Fruit fly (Drosophila melanogaster) whole organism, pupa: Measurements from ENCODE around the gene CG9270.

Source experiments
- CG10348 ChIP-seq: fragments of 200-800 bp; sonication (Bioruptor generic); IDR thresholded peaks from 2 replicates; pipeline ENCODE4 v1.3.6; 2022; ENCODE audit warnings: missing biosample characterization, missing genetic modification characterization
- CG12605 ChIP-seq: fragments of 200-800 bp; sonication (Bioruptor generic); IDR thresholded peaks from 2 replicates; pipeline ENCODE4 v1.3.6; 2022; ENCODE audit warnings: missing biosample characterization, missing genetic modification characterization
- CG13204 ChIP-seq: fragments of 200-800 bp; sonication (Bioruptor generic); optimal IDR thresholded peaks from 2 replicates; lab custom pipeline; 2018; ENCODE audit warnings: missing biosample characterization, mild to moderate bottlenecking, missing genetic modification characterization, moderate library complexity
- CG14655 ChIP-seq: fragments of 200-800 bp; sonication (Bioruptor generic); optimal IDR thresholded peaks from 3 replicates; lab custom pipeline; 2017; ENCODE audit warnings: mild to moderate bottlenecking, missing biosample characterization, missing genetic modification reagents, missing genetic modification characterization
- CG15710 ChIP-seq: fragments of 200-800 bp; sonication (Bioruptor generic); optimal IDR thresholded peaks from 2 replicates; lab custom pipeline; 2018; ENCODE audit warnings: missing biosample characterization, mild to moderate bottlenecking, missing genetic modification characterization, moderate library complexity
- CG17806 ChIP-seq: fragments of 200-800 bp; sonication (Bioruptor generic); optimal IDR thresholded peaks from 2 replicates; lab custom pipeline; 2018; ENCODE audit warnings: missing biosample characterization, mild to moderate bottlenecking, missing genetic modification characterization, moderate library complexity
- CG32121 ChIP-seq: fragments of 200-800 bp; sonication (Bioruptor generic); IDR thresholded peaks from 2 replicates; pipeline ENCODE4 v1.3.6; 2022; ENCODE audit warnings: missing biosample characterization, missing genetic modification characterization
- CG34367 ChIP-seq: fragments of 200-800 bp; sonication (Bioruptor generic); optimal IDR thresholded peaks from 2 replicates; lab custom pipeline; 2018; ENCODE audit warnings: missing biosample characterization, mild to moderate bottlenecking, missing genetic modification characterization
- CG4496 ChIP-seq: fragments of 200-800 bp; sonication (Bioruptor generic); IDR thresholded peaks from 3 replicates; pipeline ENCODE4 v1.3.6; 2022; ENCODE audit warnings: missing biosample characterization, missing genetic modification characterization
- CG8159 ChIP-seq: fragments of 200-800 bp; sonication (Bioruptor generic); optimal IDR thresholded peaks from 3 replicates; lab custom pipeline; 2018; ENCODE audit warnings: missing biosample characterization, mild to moderate bottlenecking, missing genetic modification characterization, moderate library complexity
- CG8301 ChIP-seq: fragments of 200-800 bp; sonication (Bioruptor generic); optimal IDR thresholded peaks from 2 replicates; lab custom pipeline; 2018; ENCODE audit warnings: missing biosample characterization, mild to moderate bottlenecking, missing genetic modification characterization
- CG9948 ChIP-seq: fragments of 200-800 bp; sonication (Bioruptor generic); optimal IDR thresholded peaks from 2 replicates; lab custom pipeline; 2018; ENCODE audit warnings: missing biosample characterization, mild to moderate bottlenecking, missing genetic modification characterization, moderate library complexity
- D1 ChIP-seq: fragments of 200-800 bp; sonication (Bioruptor generic); optimal IDR thresholded peaks from 2 replicates; lab custom pipeline; 2018; ENCODE audit warnings: missing biosample characterization, mild to moderate bottlenecking, missing genetic modification characterization, moderate library complexity
- EcR ChIP-seq: fragments of 200-800 bp; sonication (Bioruptor generic); optimal IDR thresholded peaks from 3 replicates; lab custom pipeline; 2019; ENCODE audit warnings: missing biosample characterization, missing genetic modification characterization, mild to moderate bottlenecking, moderate library complexity, missing genetic modification reagents
- Ets98B ChIP-seq: fragments of 200-800 bp; sonication (Bioruptor generic); IDR thresholded peaks from 2 replicates; pipeline ENCODE4 v1.3.6; 2022; ENCODE audit warnings: missing biosample characterization, missing genetic modification characterization
- Pif1A ChIP-seq: fragments of 200-800 bp; sonication (Bioruptor generic); optimal IDR thresholded peaks from 3 replicates; lab custom pipeline; 2016; ENCODE audit warnings: missing biosample characterization, missing genetic modification characterization
- Pif1B ChIP-seq: fragments of 200-800 bp; sonication (Bioruptor generic); optimal IDR thresholded peaks from 3 replicates; lab custom pipeline; 2016; ENCODE audit warnings: missing biosample characterization, missing genetic modification characterization
- Snoo ChIP-seq: fragments of 200-800 bp; sonication (Bioruptor generic); optimal IDR thresholded peaks from 3 replicates; lab custom pipeline; 2017; ENCODE audit warnings: missing biosample characterization, mild to moderate bottlenecking, missing genetic modification characterization, inconsistent platforms
- fd96Ca ChIP-seq: fragments of 200-800 bp; sonication (Bioruptor generic); IDR thresholded peaks from 3 replicates; pipeline ENCODE4 v1.3.6; 2022; ENCODE audit warnings: missing biosample characterization, missing genetic modification characterization
- gl ChIP-seq: fragments of 200-800 bp; sonication (Bioruptor generic); optimal IDR thresholded peaks from 2 replicates; lab custom pipeline; 2018; ENCODE audit warnings: missing biosample characterization, mild to moderate bottlenecking, missing genetic modification characterization
- rn ChIP-seq: fragments of 200-800 bp; sonication (Bioruptor generic); IDR thresholded peaks from 2 replicates; pipeline ENCODE4 v1.3.6; 2022; ENCODE audit warnings: missing biosample characterization, missing genetic modification characterization

The CG9270 gene

DNA sequence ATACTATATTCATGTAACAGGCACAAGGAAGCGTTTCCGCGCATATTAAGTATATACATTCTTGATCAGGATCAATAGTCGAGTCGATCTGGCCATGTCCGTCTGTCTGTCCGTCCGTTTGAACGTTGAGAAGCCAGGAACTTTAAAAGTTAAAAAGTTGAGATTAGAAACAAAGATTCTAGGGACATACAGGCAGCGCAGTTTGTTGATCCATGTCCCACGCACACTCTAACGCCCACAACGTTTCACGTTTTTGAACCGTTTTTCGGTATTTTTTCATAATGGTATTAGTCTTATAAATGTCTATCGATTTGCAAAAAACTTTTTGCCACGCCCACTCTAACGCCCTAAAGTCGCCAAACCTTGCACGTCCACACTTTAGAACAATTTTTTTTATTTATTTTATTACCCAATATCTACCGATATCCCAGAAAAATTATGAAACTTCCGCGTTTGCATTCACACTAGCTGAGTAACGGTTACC is 10.8 kb downstream of the CG9270 start:
- no peak for TF ChIP-seq CG14655 (GFP tag; lab: Kevin White, UChicago)
- TF ChIP-seq CG9948 (tag; lab: Kevin White, UChicago) = no peak
- no peak for TF ChIP-seq CG34367 (tag; lab: Kevin White, UChicago)
- no peak for TF ChIP-seq CG10348 (GFP tag; lab: Robert Waterston, UW)
- TF ChIP-seq fd96Ca = no peak
- TF ChIP-seq gl (tag; lab: Kevin White, UChicago) = no peak
- no peak for TF ChIP-seq CG8159 (tag; lab: Kevin White, UChicago)
- TF ChIP-seq CG12605 (GFP tag; lab: Robert Waterston, UW) = no peak
- TF ChIP-seq CG17806 = no peak
- no peak for TF ChIP-seq CG15710 (tag; lab: Kevin White, UChicago)
- TF ChIP-seq CG13204 (GFP tag; lab: Kevin White, UChicago) = no peak

DNA sequence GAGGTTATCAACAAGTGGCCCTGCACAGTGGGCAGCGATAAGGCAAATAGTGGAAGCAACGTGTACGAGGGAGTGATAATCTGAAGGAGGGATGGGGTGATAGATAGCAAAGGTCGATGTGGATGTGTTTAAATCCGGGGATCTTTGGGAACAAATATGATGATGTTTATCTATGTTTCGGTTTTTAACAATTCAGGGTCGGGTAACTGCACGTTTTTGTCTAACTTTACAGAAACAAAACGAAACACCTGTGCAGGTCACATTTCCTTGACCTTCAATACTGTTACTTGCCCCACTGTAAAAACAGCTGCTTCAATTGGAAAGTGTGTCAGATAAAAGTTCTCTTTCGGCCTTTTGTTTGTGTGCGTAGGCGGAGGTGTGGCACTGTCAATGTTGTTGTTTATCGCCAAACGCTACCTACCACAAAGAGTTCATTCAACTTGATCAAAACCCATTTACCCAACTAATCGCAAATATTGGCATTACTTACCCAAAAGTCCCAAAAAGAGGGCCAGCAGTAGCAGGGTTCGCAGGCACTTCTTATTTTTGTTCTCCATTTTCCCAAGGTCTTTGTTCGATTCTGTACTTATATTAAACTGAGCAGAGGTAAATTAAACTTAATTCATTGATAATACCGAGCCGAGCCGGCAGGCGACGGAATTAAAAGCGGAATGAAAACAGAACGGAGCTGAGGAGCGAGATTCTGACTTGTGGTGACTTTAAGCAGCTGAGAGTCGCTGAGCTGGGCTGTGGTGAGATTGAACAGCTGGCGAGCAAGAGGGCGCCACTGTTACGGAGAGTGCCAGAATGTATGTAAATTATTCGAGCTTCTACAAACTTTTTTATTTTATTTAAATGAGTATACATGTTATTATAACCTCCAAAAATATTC is 11.5 kb downstream of the CG9270 start, which contains the start of gene Mtp:
Mtp (minus strand) TSS at position 681 of the 892 bp plus-strand sequence.
- TF ChIP-seq CG9948 (tag; lab: Kevin White, UChicago) (peak; percentile 74), D1 (tag; lab: Kevin White, UChicago) (no peak), fd96Ca (peak; percentile 83), Ets98B (GFP tag; lab: Robert Waterston, UW) (peak; percentile 74), gl (tag; lab: Kevin White, UChicago) (peak; percentile 57), CG32121 (GFP tag; lab: Robert Waterston, UW) (peak; percentile 84), CG14655 (GFP tag; lab: Kevin White, UChicago) (no peak), CG10348 (GFP tag; lab: Robert Waterston, UW) (no peak), EcR (peak; percentile 89), CG12605 (GFP tag; lab: Robert Waterston, UW) (peak; percentile 76), CG13204 (GFP tag; lab: Kevin White, UChicago) (no peak), CG15710 (tag; lab: Kevin White, UChicago) (peak; percentile 73), Pif1B (GFP tag; lab: Kevin White, UChicago) (peak; percentile 81), CG8301 (tag; lab: Kevin White, UChicago) (peak; percentile 81), CG8159 (tag; lab: Kevin White, UChicago) (peak; percentile 72), Snoo (tag; lab: Kevin White, UChicago) (peak; percentile 76), CG4496 (peak; percentile 71), CG17806 (peak; percentile 72), rn (GFP tag; lab: Robert Waterston, UW) (0 out of 2 replicates have a peak, but pooled peaks have one; percentile 34), CG34367 (tag; lab: Kevin White, UChicago) (peak; percentile 66), Pif1A (GFP tag; lab: Kevin White, UChicago) (peak; percentile 82)

DNA sequence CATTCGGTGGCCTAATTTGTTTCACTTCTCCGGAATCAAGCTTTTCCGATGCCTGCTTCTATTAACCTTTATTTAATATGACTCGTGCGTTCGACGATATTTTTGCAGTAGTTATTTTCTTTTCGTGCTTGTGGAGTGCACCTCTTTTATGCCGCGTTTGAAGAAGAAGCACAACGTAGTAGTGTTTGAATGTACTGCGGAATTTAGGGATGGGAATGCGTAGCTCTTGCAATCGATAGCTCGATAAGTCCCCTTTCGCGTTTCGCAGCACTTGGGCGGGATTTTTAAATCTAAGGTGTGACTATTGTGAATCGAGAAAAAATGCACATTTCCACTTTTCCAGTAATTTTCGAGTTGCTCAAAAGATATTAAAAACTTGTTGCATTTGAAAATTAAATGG is 15.2 kb downstream of the CG9270 start, which contains the start of the genes CG43739 and sky:
CG43739 (minus strand) TSS at position 199 of the 400 bp plus-strand sequence.
sky (minus strand) TSS at position 199 of the 400 bp plus-strand sequence.
- TF ChIP-seq Ets98B (GFP tag; lab: Robert Waterston, UW) = peak; percentile 18; the same call in 1 of the 2 replicates
- no peak for TF ChIP-seq EcR
- 0 out of 3 replicates have a peak, but pooled peaks have one; percentile 6 for TF ChIP-seq CG4496
- TF ChIP-seq rn (GFP tag; lab: Robert Waterston, UW) = no peak

DNA sequence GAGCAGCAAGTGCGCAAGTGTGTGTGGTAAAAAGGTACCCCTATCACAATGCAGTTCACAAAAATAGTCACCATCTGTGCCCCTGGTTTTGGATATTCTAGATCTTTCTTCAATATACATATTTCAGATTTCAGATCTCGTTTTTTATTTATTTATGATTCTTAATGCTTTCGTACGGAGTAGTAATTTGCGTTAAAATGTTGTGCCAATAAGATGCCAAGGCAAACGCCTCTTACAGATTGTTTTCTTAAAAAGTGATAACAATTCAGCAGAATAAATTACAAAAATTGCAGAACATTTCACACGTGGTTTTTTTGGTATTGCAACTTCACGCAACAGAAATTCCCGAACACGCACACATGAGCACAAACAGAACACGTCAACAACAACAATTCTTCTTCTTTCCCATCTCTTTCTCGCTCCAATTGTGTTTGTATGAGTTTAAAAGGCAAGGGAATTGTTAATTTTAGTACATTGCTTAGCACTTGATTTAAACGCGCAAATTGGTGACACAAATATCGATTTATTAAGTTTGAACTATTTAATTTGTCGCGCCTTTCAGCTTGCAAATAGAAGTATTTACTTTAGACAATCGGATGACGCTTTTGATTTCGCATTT is 15.7 kb downstream of the CG9270 start:
- TF ChIP-seq fd96Ca (no peak), CG34367 (tag; lab: Kevin White, UChicago) (peak; percentile 36), CG8159 (tag; lab: Kevin White, UChicago) (no peak), CG17806 (peak; percentile 25), rn (GFP tag; lab: Robert Waterston, UW) (no peak), EcR (no peak), Ets98B (GFP tag; lab: Robert Waterston, UW) (peak; percentile 74), CG14655 (GFP tag; lab: Kevin White, UChicago) (peak; percentile 29), CG4496 (peak; percentile 71), D1 (tag; lab: Kevin White, UChicago) (no peak), CG8301 (tag; lab: Kevin White, UChicago) (peak; percentile 69), CG10348 (GFP tag; lab: Robert Waterston, UW) (0 out of 2 replicates have a peak, but pooled peaks have one; percentile 32), Snoo (tag; lab: Kevin White, UChicago) (peak; percentile 71), CG15710 (tag; lab: Kevin White, UChicago) (peak; percentile 65), CG12605 (GFP tag; lab: Robert Waterston, UW) (peak; percentile 87), CG32121 (GFP tag; lab: Robert Waterston, UW) (peak; percentile 34; the same call in 1 of the 2 replicates), gl (tag; lab: Kevin White, UChicago) (no peak), CG9948 (tag; lab: Kevin White, UChicago) (peak; percentile 46), CG13204 (GFP tag; lab: Kevin White, UChicago) (no peak), Pif1B (GFP tag; lab: Kevin White, UChicago) (peak; percentile 77), Pif1A (GFP tag; lab: Kevin White, UChicago) (peak; percentile 15)
- TF ChIP-seq, all 21 proteins: peak for 14
